Worm (Caenorhabditis elegans): ENCODE data around the gene T05E12.6.

- TF ChIP-seq mdl-1 (tag; optimal IDR thresholded peaks at IDR 0.05) (no peak), nhr-12 (tag; optimal IDR thresholded peaks at IDR 0.05) (no peak), aly-2 (tag; optimal IDR thresholded peaks at IDR 0.05) (no peak), nhr-28 (tag; optimal IDR thresholded peaks at IDR 0.05) (no peak), nhr-77 (tag; optimal IDR thresholded peaks at IDR 0.05) (no peak), zag-1 (tag; optimal IDR thresholded peaks at IDR 0.05) (no peak), fos-1 (tag; optimal IDR thresholded peaks at IDR 0.05) (no peak)
Observed at ce11 chrV:17061585-17061984, 27.7 kb downstream of the T05E12.6 start, which contains the start of gene F28B1.9.

All from whole organism, L3 larva.